Fruit fly (Drosophila melanogaster): ENCODE data around the gene Usp39.

Usp39 gene

DNA sequence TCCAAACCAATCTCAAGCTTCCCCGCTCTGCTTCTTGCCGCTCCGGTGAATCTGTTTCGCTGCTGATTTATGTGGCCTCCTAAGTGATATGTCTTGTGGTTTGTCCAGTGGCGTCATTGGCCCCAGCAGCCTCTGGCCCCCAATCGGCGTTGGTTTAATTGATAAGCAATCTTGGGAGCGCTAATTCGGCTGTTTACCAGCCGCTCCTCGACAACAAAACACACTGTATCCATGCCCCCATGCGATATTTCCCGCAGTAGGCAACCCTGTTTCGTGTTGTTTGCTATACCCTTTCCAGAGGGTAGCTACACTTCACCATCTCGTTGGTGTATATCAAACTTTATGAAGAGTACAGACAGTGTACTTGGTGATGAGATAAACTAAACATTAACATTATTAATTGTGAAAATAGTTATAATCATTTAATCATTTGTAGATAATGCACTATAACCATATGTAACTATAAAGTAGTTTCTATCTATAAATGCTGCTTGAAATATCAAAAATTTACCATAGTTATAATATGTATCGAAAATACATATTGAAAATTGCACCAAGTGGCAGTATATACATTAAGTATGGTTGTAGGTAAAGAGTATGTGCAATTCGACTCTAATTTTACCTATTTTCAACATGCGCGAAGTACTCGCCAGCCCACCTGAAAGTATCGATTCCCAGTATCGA, 9.5 kb upstream of the Usp39 start, which contains the start of gene shop (continued):
- TF ChIP-seq Meics (GFP tag; optimal IDR thresholded peaks at IDR 0.05): peak; percentile 90
- TF ChIP-seq Max (GFP tag; optimal IDR thresholded peaks at IDR 0.05): peak; percentile 72
- TF ChIP-seq CG10209 (GFP tag; optimal IDR thresholded peaks at IDR 0.05): peak; percentile 83
- peak; percentile 76 for TF ChIP-seq Blimp-1 (GFP tag; optimal IDR thresholded peaks at IDR 0.05)
- 0 out of 2 replicates have a peak, but pooled peaks have one; percentile 46 for TF ChIP-seq CG42726 (GFP tag; IDR thresholded peaks at IDR 0.05; ENCODE audit: partially characterized antibody)
- TF ChIP-seq CG1233 (GFP tag; optimal IDR thresholded peaks at IDR 0.05): peak; percentile 84
- peak; percentile 65 for TF ChIP-seq Mes4 (GFP tag; optimal IDR thresholded peaks at IDR 0.05)
- TF ChIP-seq D (optimal IDR thresholded peaks at IDR 0.05): no peak
- peak; percentile 83 for TF ChIP-seq D (GFP tag; optimal IDR thresholded peaks at IDR 0.05)
- TF ChIP-seq dan (GFP tag; IDR thresholded peaks at IDR 0.05): no peak
- TF ChIP-seq CG4617 (GFP tag; optimal IDR thresholded peaks at IDR 0.05; ENCODE audit: borderline replicate concordance): peak; percentile 63
- peak; percentile 87 for TF ChIP-seq Ssrp (tag; optimal IDR thresholded peaks at IDR 0.05)
- no peak for TF ChIP-seq CG2199 (GFP tag; IDR thresholded peaks at IDR 0.05)
- peak; percentile 34 to 79 for TF ChIP-seq chif (GFP tag; optimal IDR thresholded peaks at IDR 0.05)
- peak; percentile 64 for TF ChIP-seq CG4707 (GFP tag; optimal IDR thresholded peaks at IDR 0.05)
- TF ChIP-seq Ets97D (GFP tag; optimal IDR thresholded peaks at IDR 0.05): peak; percentile 39
- TF ChIP-seq unpg (GFP tag; optimal IDR thresholded peaks at IDR 0.05): peak; percentile 84
- TF ChIP-seq CG14441 (GFP tag; IDR thresholded peaks at IDR 0.05): peak; percentile 57; the same call in 1 of the 2 replicates
- TF ChIP-seq CG17186 (GFP tag; optimal IDR thresholded peaks at IDR 0.05): peak; percentile 22
- no peak for TF ChIP-seq CkIIα-i1 (GFP tag; IDR thresholded peaks at IDR 0.05)
- peak; percentile 75 for TF ChIP-seq cato (GFP tag; optimal IDR thresholded peaks at IDR 0.05; ENCODE audit: borderline replicate concordance)
- TF ChIP-seq nau (GFP tag; optimal IDR thresholded peaks at IDR 0.05): no peak
- no peak for TF ChIP-seq bigmax (GFP tag; optimal IDR thresholded peaks at IDR 0.05)
- peak in 1 of 2 experiments; percentile 74 for TF ChIP-seq Pdp1 (GFP tag; optimal IDR thresholded peaks at IDR 0.05)
- TF ChIP-seq Atf3 (GFP tag; optimal IDR thresholded peaks at IDR 0.05): peak; percentile 61
- TF ChIP-seq Dref (GFP tag; IDR thresholded peaks at IDR 0.05): peak; percentile 52
- TF ChIP-seq pb (GFP tag; optimal IDR thresholded peaks at IDR 0.05): peak; percentile 17
- peak; percentile 70 for TF ChIP-seq CG10654 (GFP tag; optimal IDR thresholded peaks at IDR 0.05)
- TF ChIP-seq CG14710 (tag; optimal IDR thresholded peaks at IDR 0.05): peak; percentile 87
- TF ChIP-seq Opbp (GFP tag; IDR thresholded peaks at IDR 0.05; ENCODE audit: partially characterized antibody): 0 out of 3 replicates have a peak, but pooled peaks have one; percentile 24
- peak; percentile 44; the same call in 1 of the 3 replicates for TF ChIP-seq vnd (GFP tag; IDR thresholded peaks at IDR 0.05; ENCODE audit: partially characterized antibody)
- TF ChIP-seq CG3065 (GFP tag; optimal IDR thresholded peaks at IDR 0.05): peak; percentile 47
- peak; percentile 60; the same call in 1 of the 3 replicates for TF ChIP-seq ken (GFP tag; IDR thresholded peaks at IDR 0.05)
- TF ChIP-seq CG9817 (tag; optimal IDR thresholded peaks at IDR 0.05): peak; percentile 81
- TF ChIP-seq CG17328 (GFP tag; IDR thresholded peaks at IDR 0.05): peak; percentile 62
- TF ChIP-seq CG12219 (GFP tag; optimal IDR thresholded peaks at IDR 0.05): peak; percentile 79
- TF ChIP-seq wor (GFP tag; IDR thresholded peaks at IDR 0.05): peak; percentile 66
- TF ChIP-seq Sry-β (GFP tag; optimal IDR thresholded peaks at IDR 0.05): no peak
- TF ChIP-seq CG7928 (GFP tag; optimal IDR thresholded peaks at IDR 0.05): peak; percentile 55
- no peak for TF ChIP-seq ftz-f1 (GFP tag; optimal IDR thresholded peaks at IDR 0.05)
- peak; percentile 46 for TF ChIP-seq trh (GFP tag; optimal IDR thresholded peaks at IDR 0.05)
- TF ChIP-seq CG30431 (GFP tag; optimal IDR thresholded peaks at IDR 0.05): peak; percentile 59
- peak; percentile 69 for TF ChIP-seq CG6765 (GFP tag; optimal IDR thresholded peaks at IDR 0.05)
- TF ChIP-seq CG7271 (tag; optimal IDR thresholded peaks at IDR 0.05): peak; percentile 4
- TF ChIP-seq CG5245 (GFP tag; optimal IDR thresholded peaks at IDR 0.05): peak; percentile 77
- no peak for TF ChIP-seq Hr39 (optimal IDR thresholded peaks at IDR 0.05)
- TF ChIP-seq ind (GFP tag; optimal IDR thresholded peaks at IDR 0.05): peak; percentile 88
- TF ChIP-seq psq (GFP tag; optimal IDR thresholded peaks at IDR 0.05): peak; percentile 31
- TF ChIP-seq Dip3 (GFP tag; optimal IDR thresholded peaks at IDR 0.05): peak; percentile 73
